Fruit fly (Drosophila melanogaster) whole organism, prepupa: ENCODE measurements around the gene psh.

ENCODE experiments used
- CG11294 ChIP-seq: fragments of 200-800 bp; sonication (Bioruptor generic); IDR thresholded peaks from 2 replicates; pipeline ENCODE4 v1.3.6; 2022; ENCODE audit warnings: missing biosample characterization, missing genetic modification characterization
- CG11762 ChIP-seq: fragments of 200-800 bp; sonication (Bioruptor generic); optimal IDR thresholded peaks from 3 replicates; lab custom pipeline; 2016; ENCODE audit warnings: missing biosample characterization, missing genetic modification characterization; ENCODE audit not compliant: insufficient read depth
- CG15336 ChIP-seq: fragments of 200-800 bp; sonication (Bioruptor generic); IDR thresholded peaks from 2 replicates; pipeline ENCODE4 v1.3.6; 2022; ENCODE audit warnings: missing biosample characterization, missing genetic modification characterization
- CG1621 ChIP-seq: fragments of 200-800 bp; sonication (Bioruptor generic); optimal IDR thresholded peaks from 3 replicates; lab custom pipeline; 2018; ENCODE audit warnings: missing biosample characterization, mild to moderate bottlenecking, missing genetic modification characterization
- CG31627 ChIP-seq: fragments of 200-800 bp; sonication (Bioruptor generic); optimal IDR thresholded peaks from 3 replicates; lab custom pipeline; 2016; ENCODE audit warnings: missing biosample characterization, missing genetic modification characterization
- CG32006 ChIP-seq: fragments of 200-800 bp; sonication (Bioruptor generic); optimal IDR thresholded peaks from 3 replicates; lab custom pipeline; 2017; ENCODE audit warnings: missing biosample characterization, mild to moderate bottlenecking, missing genetic modification characterization
- CG34406 ChIP-seq: fragments of 200-800 bp; sonication (Bioruptor generic); optimal IDR thresholded peaks from 3 replicates; lab custom pipeline; 2016; ENCODE audit warnings: missing biosample characterization, missing genetic modification characterization
- CG4318 ChIP-seq: fragments of 200-800 bp; sonication (Bioruptor generic); optimal IDR thresholded peaks from 3 replicates; lab custom pipeline; 2017; ENCODE audit warnings: missing biosample characterization, mild to moderate bottlenecking, missing genetic modification characterization
- CG6163 ChIP-seq: fragments of 200-800 bp; sonication (Bioruptor generic); IDR thresholded peaks from 3 replicates; pipeline ENCODE4 v1.3.6; 2022; ENCODE audit warnings: missing biosample characterization, missing genetic modification characterization
- CG6276 ChIP-seq: fragments of 200-800 bp; sonication (Bioruptor generic); optimal IDR thresholded peaks from 2 replicates; lab custom pipeline; 2017; ENCODE audit warnings: missing biosample characterization, mild to moderate bottlenecking, missing genetic modification characterization
- CG6792 ChIP-seq: fragments of 200-800 bp; sonication (Bioruptor generic); optimal IDR thresholded peaks from 3 replicates; lab custom pipeline; 2016; ENCODE audit warnings: missing biosample characterization, missing genetic modification characterization
- CG6808 ChIP-seq: fragments of 200-800 bp; sonication (Bioruptor generic); optimal IDR thresholded peaks from 3 replicates; lab custom pipeline; 2017; ENCODE audit warnings: missing biosample characterization, missing genetic modification characterization, mild to moderate bottlenecking, moderate library complexity, missing genetic modification reagents
- CG7368 ChIP-seq: fragments of 200-800 bp; sonication (Bioruptor generic); optimal IDR thresholded peaks from 3 replicates; lab custom pipeline; 2016; ENCODE audit warnings: missing biosample characterization, missing genetic modification characterization
- CG8119 ChIP-seq: fragments of 200-800 bp; sonication (Bioruptor generic); IDR thresholded peaks from 3 replicates; pipeline ENCODE4 v1.3.6; 2022; ENCODE audit warnings: missing biosample characterization, missing genetic modification characterization
- Eip75B ChIP-seq: fragments of 200-800 bp; sonication (Bioruptor generic); optimal IDR thresholded peaks from 3 replicates; lab custom pipeline; 2016; ENCODE audit warnings: missing biosample characterization, missing genetic modification characterization
- Eip78C ChIP-seq: fragments of 200-800 bp; sonication (Bioruptor generic); peaks from one replicate; lab custom pipeline; 2016; ENCODE audit warnings: missing biosample characterization, missing genetic modification characterization
- Eip93F ChIP-seq: fragments of 200-800 bp; sonication (Bioruptor generic); optimal IDR thresholded peaks from 2 replicates; lab custom pipeline; 2016; ENCODE audit warnings: missing biosample characterization, mild to moderate bottlenecking, missing genetic modification characterization
- Ets21C ChIP-seq: fragments of 200-800 bp; sonication (Bioruptor generic); optimal IDR thresholded peaks from 3 replicates; lab custom pipeline; 2016; ENCODE audit warnings: missing biosample characterization, missing genetic modification characterization
- Hr39 ChIP-seq: fragments of 200-800 bp; sonication (Bioruptor generic); optimal IDR thresholded peaks from 2 replicates; lab custom pipeline; 2016; ENCODE audit warnings: missing biosample characterization, missing genetic modification characterization
- Hr4 ChIP-seq: fragments of 200-800 bp; sonication (Bioruptor generic); optimal IDR thresholded peaks from 3 replicates; lab custom pipeline; 2016; ENCODE audit warnings: missing biosample characterization, missing genetic modification characterization
- Lpt ChIP-seq: fragments of 200-800 bp; sonication (Bioruptor generic); optimal IDR thresholded peaks from 3 replicates; lab custom pipeline; 2016; ENCODE audit warnings: missing biosample characterization, missing genetic modification characterization
- Met ChIP-seq: fragments of 200-800 bp; sonication (Bioruptor generic); optimal IDR thresholded peaks from 3 replicates; lab custom pipeline; 2016; ENCODE audit warnings: missing biosample characterization, missing genetic modification characterization
- OdsH ChIP-seq: fragments of 200-800 bp; sonication (Bioruptor generic); optimal IDR thresholded peaks from 3 replicates; lab custom pipeline; 2016; ENCODE audit warnings: missing biosample characterization, missing genetic modification characterization
- Sox102F ChIP-seq: fragments of 200-800 bp; sonication (Bioruptor generic); optimal IDR thresholded peaks from 2 replicates; lab custom pipeline; 2016; ENCODE audit warnings: missing biosample characterization, mild to moderate bottlenecking, missing genetic modification characterization
- Sox14 ChIP-seq: fragments of 200-800 bp; sonication (Bioruptor generic); optimal IDR thresholded peaks from 3 replicates; lab custom pipeline; 2016; ENCODE audit warnings: missing biosample characterization, missing genetic modification characterization
- achi ChIP-seq: fragments of 200-800 bp; sonication (Bioruptor generic); optimal IDR thresholded peaks from 3 replicates; lab custom pipeline; 2016; ENCODE audit warnings: missing biosample characterization, missing genetic modification characterization
- acj6 ChIP-seq: fragments of 200-800 bp; sonication (Bioruptor generic); optimal IDR thresholded peaks from 3 replicates; lab custom pipeline; 2016; ENCODE audit warnings: missing biosample characterization, missing genetic modification characterization
- dac ChIP-seq: fragments of 200-800 bp; sonication (Bioruptor generic); optimal IDR thresholded peaks from 2 replicates; lab custom pipeline; 2017; ENCODE audit warnings: missing biosample characterization, mild to moderate bottlenecking, missing genetic modification characterization
- eg ChIP-seq: fragments of 200-800 bp; sonication (Bioruptor generic); IDR thresholded peaks from 3 replicates; pipeline ENCODE4 v1.3.6; 2022; ENCODE audit warnings: missing biosample characterization, missing genetic modification characterization
- esn ChIP-seq: fragments of 200-800 bp; sonication (Bioruptor generic); optimal IDR thresholded peaks from 2 replicates; lab custom pipeline; 2016; ENCODE audit warnings: missing biosample characterization, mild to moderate bottlenecking, missing genetic modification characterization, moderate library complexity
- lz ChIP-seq: fragments of 200-800 bp; sonication (Bioruptor generic); optimal IDR thresholded peaks from 3 replicates; lab custom pipeline; 2016; ENCODE audit warnings: missing biosample characterization, missing genetic modification characterization
- net ChIP-seq: fragments of 200-800 bp; sonication (Bioruptor generic); optimal IDR thresholded peaks from 3 replicates; lab custom pipeline; 2016; ENCODE audit warnings: missing biosample characterization, missing genetic modification characterization
- pdm3 ChIP-seq: fragments of 200-800 bp; sonication (Bioruptor generic); optimal IDR thresholded peaks from 3 replicates; lab custom pipeline; 2016; ENCODE audit warnings: missing biosample characterization, missing genetic modification characterization
- salr ChIP-seq, 2 experiments: fragments of 200-800 bp; sonication (Bioruptor generic); optimal IDR thresholded peaks; 3 replicates each; lab custom pipeline; 2016 to 2018; ENCODE audit warnings: missing biosample characterization in 2 of 2, missing genetic modification characterization in 2 of 2, mild to moderate bottlenecking in 1 of 2
- ss ChIP-seq, 2 experiments: fragments of 200-800 bp; sonication (Bioruptor generic); optimal IDR thresholded peaks; 2 replicates in 1 of 2; 3 replicates in 1 of 2; lab custom pipeline; 2017 to 2018; ENCODE audit warnings: mild to moderate bottlenecking in 2 of 2, missing biosample characterization in 2 of 2, missing genetic modification characterization in 2 of 2, moderate library complexity in 1 of 2
- svp ChIP-seq: fragments of 200-800 bp; sonication (Bioruptor generic); peaks from one replicate; lab custom pipeline; 2016; ENCODE audit warnings: missing biosample characterization, missing genetic modification characterization

psh gene

dm6 chrX:18517415-18517814 is 30.7 kb upstream of the psh start:
- peak; percentile 78 for TF ChIP-seq Eip78C (GFP tag; lab: Kevin White, UChicago)
- TF ChIP-seq achi (GFP tag; lab: Kevin White, UChicago) = peak; percentile 19
- TF ChIP-seq lz = peak; percentile 33
- peak; percentile 0 for TF ChIP-seq Eip75B (GFP tag; lab: Kevin White, UChicago)
- TF ChIP-seq CG32006 = peak; percentile 39
- no peak for TF ChIP-seq CG11762 (GFP tag; lab: Kevin White, UChicago)
- no peak for TF ChIP-seq OdsH (GFP tag; lab: Kevin White, UChicago)
- TF ChIP-seq CG1621 = peak; percentile 12
- TF ChIP-seq CG8119 (GFP tag; lab: Robert Waterston, UW) = peak; percentile 35; the same call in 1 of the 3 replicates
- TF ChIP-seq CG6792 (GFP tag; lab: Kevin White, UChicago) = peak; percentile 17
- peak; percentile 58; the same call in 2 of the 3 replicates for TF ChIP-seq CG6163 (GFP tag; lab: Robert Waterston, UW)
- peak; percentile 26 for TF ChIP-seq CG31627 (GFP tag; lab: Kevin White, UChicago)
- TF ChIP-seq Ets21C (GFP tag; lab: Kevin White, UChicago) = no peak
- TF ChIP-seq Sox14 (GFP tag; lab: Kevin White, UChicago) = no peak
- TF ChIP-seq Hr39 (GFP tag; lab: Kevin White, UChicago) = peak; percentile 7
- TF ChIP-seq esn (GFP tag; lab: Kevin White, UChicago) = peak; percentile 33
- TF ChIP-seq net (GFP tag; lab: Kevin White, UChicago) = peak; percentile 7
- TF ChIP-seq pdm3 (GFP tag; lab: Kevin White, UChicago) = peak; percentile 30
- no peak for TF ChIP-seq CG6276 (GFP tag; lab: Kevin White, UChicago)
- TF ChIP-seq ss (GFP tag; optimal IDR thresholded peaks at IDR 0.05; lab: Kevin White, UChicago) = peak in 1 of 2 experiments; percentile 19
- peak; percentile 47 for TF ChIP-seq Lpt (GFP tag; lab: Kevin White, UChicago)
- no peak for TF ChIP-seq acj6
- TF ChIP-seq Eip93F (GFP tag; lab: Kevin White, UChicago) = no peak
- TF ChIP-seq Hr4 (GFP tag; lab: Kevin White, UChicago) = peak; percentile 18
- TF ChIP-seq salr (GFP tag; optimal IDR thresholded peaks at IDR 0.05; lab: Kevin White, UChicago) = no peak
- TF ChIP-seq dac = peak; percentile 52
- TF ChIP-seq Met (GFP tag; lab: Kevin White, UChicago) = peak; percentile 14
- peak; percentile 58 for TF ChIP-seq eg
- peak; percentile 10 for TF ChIP-seq CG6808 (GFP tag; lab: Kevin White, UChicago)
- TF ChIP-seq CG15336 (GFP tag; lab: Robert Waterston, UW) = peak; percentile 37; the same call in 1 of the 2 replicates

- TF ChIP-seq CG6808 (GFP tag; lab: Kevin White, UChicago) = peak; percentile 48
- TF ChIP-seq Sox102F = peak; percentile 15
- TF ChIP-seq Eip75B (GFP tag; lab: Kevin White, UChicago) = peak; percentile 6
- TF ChIP-seq Hr39 (GFP tag; lab: Kevin White, UChicago) = peak; percentile 11
- peak; percentile 15 for TF ChIP-seq acj6
- TF ChIP-seq eg = 0 out of 3 replicates have a peak, but pooled peaks have one; percentile 24
- peak; percentile 39 for TF ChIP-seq Eip78C (GFP tag; lab: Kevin White, UChicago)
- peak; percentile 2 for TF ChIP-seq Ets21C (GFP tag; lab: Kevin White, UChicago)
- 0 out of 3 replicates have a peak, but pooled peaks have one; percentile 27 for TF ChIP-seq CG6163 (GFP tag; lab: Robert Waterston, UW)
- no peak for TF ChIP-seq CG11294 (GFP tag; lab: Robert Waterston, UW)
- peak in 1 of 2 experiments; percentile 20 for TF ChIP-seq salr (GFP tag; optimal IDR thresholded peaks at IDR 0.05; lab: Kevin White, UChicago)
- TF ChIP-seq CG7368 (GFP tag; lab: Kevin White, UChicago) = no peak
- TF ChIP-seq CG4318 (GFP tag; lab: Kevin White, UChicago) = no peak
- TF ChIP-seq svp = peak; percentile 58
- TF ChIP-seq, all 60 proteins: peak for 11
Measured at dm6 chrX:18515988-18516541, 29.3 kb upstream of the psh start.

- TF ChIP-seq CG6276 (GFP tag; lab: Kevin White, UChicago) (peak; percentile 2), CG34406 (GFP tag; lab: Kevin White, UChicago) (no peak), Eip78C (GFP tag; lab: Kevin White, UChicago) (peak; percentile 9), eg (peak; percentile 26; the same call in 1 of the 3 replicates)
Measured at dm6 chrX:18515205-18515921, 28.6 kb upstream of the psh start, which contains the start of the genes Bx and HisRS. Bx (plus strand) TSS chrX:18515428. HisRS (plus strand) TSS chrX:18515428.
